Fruit fly (Drosophila melanogaster): ENCODE measurements around the gene Mcm2.
A peak's percentile ranks its signal among the peaks of the same experiment; 100 is the strongest.

Mcm2 gene

DNA sequence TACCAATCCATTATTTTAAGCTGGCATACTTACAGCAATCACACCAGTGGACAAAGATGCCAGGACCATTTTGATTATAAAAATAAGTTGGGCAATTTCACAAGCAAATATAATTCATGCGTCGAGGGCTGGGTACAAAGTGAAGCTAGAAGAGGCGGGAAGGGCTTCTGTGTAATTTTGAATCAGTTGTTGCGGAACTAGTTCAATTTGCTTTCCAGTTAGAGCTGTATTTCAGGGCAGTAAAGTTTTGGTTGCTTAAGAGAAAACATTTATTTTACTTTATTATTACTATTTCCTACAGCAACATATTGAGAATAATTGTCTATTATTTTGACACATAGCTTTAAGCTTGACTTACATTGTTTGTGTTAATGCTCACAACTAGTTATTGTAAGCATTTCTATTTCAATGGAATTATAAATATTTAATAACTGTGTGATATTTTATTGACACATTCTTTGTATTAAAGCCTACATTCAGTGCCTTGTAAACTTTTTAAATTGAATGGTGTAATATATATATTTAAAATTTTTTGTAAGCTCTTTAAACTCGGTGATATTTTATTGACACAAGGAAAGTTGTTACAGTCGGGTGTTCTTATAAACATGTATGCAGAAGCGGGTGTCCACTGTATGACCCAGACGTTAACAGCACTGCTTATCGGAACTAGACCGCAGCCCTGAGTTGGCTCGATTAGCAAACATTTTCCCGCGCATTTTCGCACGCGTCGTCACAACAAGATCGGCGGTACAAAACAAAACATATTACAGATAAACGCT is at the start of gene Mcm2, which contains the start of gene RPA1:
Gene Mcm2, plus strand, starts transcription at position 669 of the 779 bp plus-strand sequence.
Gene RPA1, minus strand, starts transcription at position 150 of the 779 bp plus-strand sequence.
- TF ChIP-seq CG17801 (GFP tag; optimal IDR thresholded peaks at IDR 0.05; ENCODE audit: partially characterized antibody) = peak; percentile 73

DNA sequence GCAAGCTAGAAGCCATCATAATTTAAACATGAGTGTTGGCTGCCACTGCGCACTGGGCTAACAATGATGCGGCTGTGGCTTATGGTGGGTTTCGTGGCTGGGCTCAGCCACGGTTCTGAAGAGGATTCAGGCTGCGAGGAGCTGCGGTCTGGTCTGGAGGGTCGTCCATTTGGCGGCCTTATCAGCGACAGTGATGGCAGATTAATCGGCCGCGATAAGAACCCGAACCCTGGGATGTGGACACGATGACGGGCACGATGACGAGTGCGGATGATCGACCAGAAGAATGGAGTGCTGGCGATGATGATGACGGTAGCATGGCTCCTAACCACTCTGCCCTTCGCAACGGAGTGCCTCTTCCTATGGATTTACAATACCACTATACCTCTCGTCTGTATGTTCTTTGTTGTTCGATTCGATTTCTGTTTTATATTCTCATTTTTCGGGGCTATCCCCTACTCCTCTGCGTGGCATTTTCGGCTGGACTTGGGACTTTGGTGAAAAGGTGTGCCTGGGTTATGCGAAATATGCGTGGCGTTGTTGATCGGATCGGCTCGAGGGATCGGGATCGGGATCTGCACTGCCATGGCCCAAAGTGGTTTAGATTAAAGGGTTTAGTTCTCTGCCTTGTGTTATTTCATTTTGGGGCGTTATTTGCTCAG is 49.1 kb upstream of the Mcm2 start:
- no peak for TF ChIP-seq CG17801 (GFP tag; optimal IDR thresholded peaks at IDR 0.05; ENCODE audit: partially characterized antibody)

DNA sequence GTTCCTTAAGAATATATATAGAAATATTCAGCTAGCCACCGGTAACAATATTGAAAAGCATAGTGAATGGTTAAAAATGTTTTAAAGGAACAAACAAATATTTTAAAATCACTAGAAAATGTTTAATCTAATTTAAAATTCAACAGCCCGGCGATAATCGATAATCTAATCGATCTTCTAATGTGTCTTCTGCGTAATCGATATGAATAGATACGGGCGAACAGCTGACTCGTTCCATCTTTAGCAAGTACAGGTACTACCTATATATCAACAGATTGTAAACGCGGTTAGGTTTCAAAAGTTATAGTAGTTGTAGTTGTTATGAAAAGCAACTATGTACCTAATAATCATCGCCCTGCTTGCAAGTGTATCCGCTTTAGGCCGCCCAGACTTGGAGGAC is 47.0 kb upstream of the Mcm2 start, which contains the start of gene CG7800:
Gene CG7800, plus strand, starts transcription at position 231 of the 400 bp plus-strand sequence.
- no peak for TF ChIP-seq CG17801 (GFP tag; optimal IDR thresholded peaks at IDR 0.05; ENCODE audit: partially characterized antibody)

DNA sequence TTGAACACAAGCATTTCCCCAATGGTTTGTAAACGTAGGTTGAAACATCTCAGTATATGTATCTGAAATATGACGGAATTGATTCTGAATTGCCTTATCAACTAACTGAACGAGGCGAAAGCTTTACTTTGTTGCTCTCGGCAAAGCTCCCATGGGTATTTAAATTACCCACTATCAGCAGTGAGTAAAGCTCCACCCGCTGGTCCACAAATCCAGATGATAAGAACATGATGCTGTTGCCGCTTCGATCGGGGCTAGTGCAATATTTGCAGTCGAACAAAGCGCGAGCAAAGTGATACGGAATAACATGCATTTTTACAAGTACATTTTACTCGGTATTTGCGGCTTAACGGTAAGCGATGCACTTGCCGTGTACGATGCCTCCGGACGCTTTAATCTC is 44.9 kb upstream of the Mcm2 start, which contains the start of gene CG18249:
Gene CG18249, plus strand, starts transcription at position 256 of the 400 bp plus-strand sequence.
- no peak for TF ChIP-seq CG17801 (GFP tag; optimal IDR thresholded peaks at IDR 0.05; ENCODE audit: partially characterized antibody)

DNA sequence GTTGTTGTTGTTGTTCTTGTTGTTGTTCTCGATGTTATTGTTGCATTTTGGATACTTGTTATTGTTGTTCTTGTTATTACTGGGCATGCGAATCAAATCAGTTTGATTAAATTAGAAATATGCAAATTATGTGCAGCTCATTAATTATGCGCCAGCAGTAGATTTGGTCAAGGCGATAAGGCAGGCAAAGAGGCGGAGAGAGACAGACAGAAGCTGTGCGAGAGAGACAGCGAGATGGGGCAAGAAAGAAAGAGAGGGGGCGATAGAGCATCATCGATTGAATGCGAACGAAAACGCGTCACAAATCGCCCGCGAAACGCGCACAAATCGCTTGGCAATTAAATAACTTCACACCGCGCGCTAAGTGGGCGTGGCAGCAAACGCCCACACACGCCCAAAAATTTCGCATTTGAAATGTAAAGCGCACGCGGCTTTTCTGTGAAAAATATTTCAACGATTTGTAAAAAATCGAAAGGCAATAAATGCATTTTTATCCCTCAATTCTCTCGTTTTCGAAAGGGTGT is 41.6 kb upstream of the Mcm2 start:
- TF ChIP-seq CG17801 (GFP tag; optimal IDR thresholded peaks at IDR 0.05; ENCODE audit: partially characterized antibody) = no peak

DNA sequence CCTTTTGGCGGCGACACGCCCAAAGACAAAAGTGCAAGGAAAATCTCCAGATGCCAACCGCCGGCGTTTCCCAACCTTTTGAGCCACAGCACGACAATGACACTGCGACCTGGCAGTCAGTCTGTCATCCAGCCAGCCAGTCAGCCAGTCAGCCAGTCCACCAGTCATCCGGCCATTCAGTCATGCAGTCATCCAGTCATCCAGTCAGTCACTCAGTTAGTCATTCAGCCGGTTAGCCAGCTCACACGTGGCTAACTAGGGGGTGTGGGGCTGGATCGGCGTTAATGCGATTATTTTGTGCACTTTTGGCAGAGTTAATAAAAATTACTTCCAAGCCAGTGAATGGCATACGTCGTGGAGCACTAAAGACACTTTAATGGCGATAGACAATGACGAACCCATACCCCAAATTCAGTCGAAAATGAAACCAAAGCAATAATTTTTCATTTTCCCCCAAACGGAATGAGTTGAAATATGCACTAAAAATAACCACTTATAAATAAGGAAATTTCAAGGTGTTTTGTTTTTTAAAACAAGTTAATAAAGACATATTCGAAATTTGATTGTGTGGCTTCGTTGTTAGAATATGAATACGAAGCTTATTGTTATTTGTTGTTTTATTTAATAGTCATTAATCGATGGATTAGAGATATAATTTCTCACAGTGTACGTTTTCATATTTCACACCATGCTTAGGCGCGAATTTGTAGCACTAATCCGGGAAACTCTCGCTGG is 39.9 kb upstream of the Mcm2 start:
- TF ChIP-seq CG17801 (GFP tag; optimal IDR thresholded peaks at IDR 0.05; ENCODE audit: partially characterized antibody) = no peak

DNA sequence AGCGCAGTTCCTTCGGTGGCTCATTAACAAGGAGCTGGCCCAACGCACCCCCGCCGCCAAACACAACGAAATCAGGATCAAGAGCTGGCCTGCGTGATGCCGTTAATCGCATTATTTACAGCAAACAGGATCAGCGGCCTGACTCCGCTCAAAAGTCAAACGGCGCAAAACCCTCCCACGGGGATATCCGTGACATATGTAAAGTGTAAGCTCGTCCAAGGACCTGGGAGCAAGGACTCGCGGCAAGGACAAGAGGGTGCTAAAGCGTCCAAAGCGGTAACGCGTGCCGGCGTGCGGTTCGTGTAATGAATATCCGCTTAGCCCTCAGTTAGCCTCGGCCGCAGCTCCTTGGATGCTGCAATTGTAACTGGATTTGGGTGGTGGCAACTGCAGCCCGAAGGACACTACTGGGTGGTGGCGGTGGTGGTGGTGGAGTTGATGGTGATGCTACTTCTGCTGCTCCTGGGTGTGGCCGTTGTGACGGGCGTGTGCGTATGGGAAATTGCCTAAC is 39.3 kb upstream of the Mcm2 start:
- no peak for TF ChIP-seq CG17801 (GFP tag; optimal IDR thresholded peaks at IDR 0.05; ENCODE audit: partially characterized antibody)

DNA sequence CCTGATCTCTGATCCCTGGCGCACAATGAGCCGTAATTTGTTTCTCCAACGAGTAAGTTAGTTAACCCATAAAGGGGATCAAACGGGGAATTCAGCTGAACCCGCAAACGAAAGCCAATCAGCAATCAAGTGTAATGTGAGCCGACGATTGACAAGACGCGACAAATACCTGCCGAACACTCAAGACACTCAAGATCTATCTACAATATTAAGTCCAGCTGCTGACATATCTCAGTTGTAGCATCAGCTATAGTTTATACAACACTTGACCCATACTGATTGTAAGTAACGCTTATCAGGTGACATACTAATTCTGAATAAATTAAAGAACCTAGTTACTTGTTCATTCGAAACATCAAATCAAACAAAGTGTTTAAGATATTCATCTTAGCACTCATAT is 37.4 kb upstream of the Mcm2 start:
- no peak for TF ChIP-seq CG17801 (GFP tag; optimal IDR thresholded peaks at IDR 0.05; ENCODE audit: partially characterized antibody)

DNA sequence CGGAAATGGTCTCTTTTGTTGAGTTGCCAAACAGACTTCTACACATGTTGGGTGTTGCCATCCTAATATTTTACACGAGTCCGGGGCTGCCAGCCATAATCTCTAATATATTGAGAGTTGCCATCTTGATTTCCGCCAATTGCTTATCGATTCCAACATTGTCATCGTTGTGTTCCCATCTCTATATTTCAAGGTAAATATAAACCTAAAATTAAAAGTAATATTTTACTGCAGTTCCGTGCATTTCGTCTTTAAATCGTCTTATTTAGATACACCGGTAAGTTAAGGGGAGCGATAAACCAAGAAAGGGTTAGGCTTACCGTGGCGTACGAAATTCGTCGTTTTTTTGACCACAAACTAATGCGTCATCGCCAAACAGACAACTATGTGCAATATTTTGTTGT is 31.4 kb upstream of the Mcm2 start, which contains the start of gene PolI:
Gene PolI, plus strand, starts transcription at position 138 of the 404 bp plus-strand sequence.
- peak; percentile 26 for TF ChIP-seq CG17801 (GFP tag; optimal IDR thresholded peaks at IDR 0.05; ENCODE audit: partially characterized antibody)

DNA sequence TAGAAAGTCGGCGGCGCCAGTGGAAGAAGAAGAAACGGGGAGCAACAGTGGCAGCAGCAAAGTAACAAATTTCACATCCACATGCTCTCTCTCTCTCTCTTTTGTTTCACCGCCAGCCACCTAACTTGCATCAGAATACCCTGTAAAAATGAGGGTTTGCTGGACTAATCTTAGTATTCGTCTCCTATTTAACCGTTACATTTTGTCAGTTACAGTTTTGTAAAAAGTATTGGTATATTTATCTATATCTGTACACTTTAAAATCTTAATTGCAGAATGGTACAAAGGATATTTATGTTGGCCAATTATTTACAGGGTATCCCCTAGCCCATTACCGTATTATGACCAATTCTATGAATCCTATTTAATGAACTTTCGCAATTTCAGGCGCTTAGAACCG is 30.9 kb upstream of the Mcm2 start:
- no peak for TF ChIP-seq CG17801 (GFP tag; optimal IDR thresholded peaks at IDR 0.05; ENCODE audit: partially characterized antibody)

DNA sequence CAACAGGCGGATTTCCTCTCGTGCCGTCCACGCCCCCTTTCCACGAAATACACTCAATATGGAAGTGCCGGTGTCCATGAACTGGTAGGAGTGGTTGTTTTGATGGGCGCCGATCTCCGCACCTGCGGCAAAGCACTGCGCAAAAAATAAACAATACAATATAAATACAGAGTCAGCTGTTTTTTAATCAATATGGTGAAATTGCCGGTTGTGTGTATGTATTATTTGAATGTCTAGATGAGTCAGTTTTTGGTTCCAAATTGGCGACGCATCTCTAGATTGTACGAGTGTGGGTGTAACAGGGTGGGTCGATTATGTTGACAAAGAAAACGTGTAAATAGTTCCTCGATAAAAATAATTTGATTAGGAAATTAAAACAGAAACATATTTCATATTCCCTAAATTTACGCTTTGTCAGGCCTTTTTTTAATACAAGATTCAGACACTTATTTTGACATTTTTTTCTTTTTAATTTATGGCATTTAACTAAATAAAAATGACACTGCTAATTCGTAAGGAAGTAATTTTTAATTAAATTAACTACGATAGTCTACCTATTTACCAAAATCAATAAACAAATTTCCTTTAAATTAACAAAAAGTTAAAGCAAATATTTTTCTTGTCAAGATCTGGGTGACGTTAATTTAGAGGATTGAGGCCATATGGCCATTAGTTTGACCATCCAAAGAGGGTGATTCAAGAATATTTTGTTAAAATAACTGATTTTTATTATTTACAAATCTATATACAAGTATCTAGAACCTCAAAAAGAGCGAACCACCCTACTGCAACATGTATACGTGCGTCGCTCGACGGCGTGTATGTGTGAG is 25.1 kb upstream of the Mcm2 start:
- peak; percentile 86 for TF ChIP-seq CG17801 (GFP tag; optimal IDR thresholded peaks at IDR 0.05; ENCODE audit: partially characterized antibody)

DNA sequence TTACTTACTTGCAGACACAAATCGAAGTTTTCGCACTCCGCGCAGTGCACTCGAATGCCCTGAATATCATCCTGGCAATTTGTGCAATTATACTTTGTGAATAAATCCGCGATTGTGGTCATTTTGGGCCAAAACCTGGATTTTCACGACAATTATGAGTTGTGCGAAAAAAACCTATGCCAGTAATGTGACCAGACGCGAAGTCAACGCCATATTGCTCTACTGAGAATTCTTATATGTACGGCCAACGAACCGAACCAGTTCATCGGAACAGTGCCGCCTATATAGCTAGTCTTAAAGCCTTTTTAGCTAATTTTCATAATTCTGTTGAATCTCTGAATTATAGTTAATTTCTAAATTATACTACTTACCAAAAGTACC is 24.5 kb upstream of the Mcm2 start, which contains the start of gene Ada2b:
Gene Ada2b, minus strand, starts transcription at position 214 of the 381 bp plus-strand sequence.
- TF ChIP-seq CG17801 (GFP tag; optimal IDR thresholded peaks at IDR 0.05; ENCODE audit: partially characterized antibody) = no peak

DNA sequence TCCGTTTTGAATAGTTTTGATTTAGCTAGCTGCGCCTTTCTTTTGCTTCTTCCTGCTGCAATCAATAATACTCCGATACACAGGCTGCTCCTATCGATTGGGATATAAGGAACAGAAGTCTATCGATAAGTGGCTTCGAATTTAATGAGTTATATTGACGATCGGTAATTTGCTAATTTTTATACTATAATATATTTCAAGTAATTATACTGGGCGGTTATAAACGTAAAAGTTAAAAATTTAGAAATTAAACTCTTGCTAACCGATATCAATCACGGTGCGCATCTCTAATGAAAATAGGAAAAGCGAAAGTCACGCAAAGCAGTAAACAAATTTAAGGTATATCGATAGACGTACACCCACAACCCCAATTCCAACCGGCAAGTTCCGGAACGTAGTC is 21.1 kb upstream of the Mcm2 start, which contains the start of the genes CG9636, CG18749 and CG33722:
Gene CG9636, minus strand, starts transcription at position 73 of the 400 bp plus-strand sequence.
Gene CG18749, plus strand, starts transcription at position 336 of the 400 bp plus-strand sequence.
Gene CG33722, plus strand, starts transcription at position 336 of the 400 bp plus-strand sequence.
- TF ChIP-seq CG17801 (GFP tag; optimal IDR thresholded peaks at IDR 0.05; ENCODE audit: partially characterized antibody) = peak; percentile 68

DNA sequence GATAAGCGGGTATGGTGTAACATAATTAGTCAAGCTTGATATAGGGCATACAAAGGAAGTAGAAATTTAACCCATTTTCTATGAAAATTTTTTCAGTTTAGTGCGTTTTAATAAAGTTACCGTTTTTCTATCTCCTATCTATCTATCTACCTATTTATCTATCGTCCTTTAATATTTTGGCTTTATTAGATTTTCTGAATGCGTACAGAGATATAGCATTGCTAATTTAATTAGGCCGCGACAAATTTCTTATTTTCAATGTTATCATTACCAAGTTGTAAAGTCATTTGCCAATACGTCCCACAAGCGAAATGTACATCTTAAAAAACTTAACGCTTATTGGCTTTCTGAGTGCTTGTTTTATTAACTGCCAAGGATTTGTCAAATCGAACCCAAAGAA is 16.6 kb upstream of the Mcm2 start, which contains the start of gene CG15864:
Gene CG15864, plus strand, starts transcription at position 301 of the 400 bp plus-strand sequence.
- no peak for TF ChIP-seq CG17801 (GFP tag; optimal IDR thresholded peaks at IDR 0.05; ENCODE audit: partially characterized antibody)
